Fruit fly (Drosophila melanogaster) S2 (cell line): ENCODE measurements around the gene Decay.

ENCODE experiments used
- CG8478 ChIP-seq: fragments of >200 bp; optimal IDR thresholded peaks from 2 replicates; lab custom pipeline; 2018
- CTCF ChIP-seq, 2 experiments: fragments of >200 bp; optimal IDR thresholded peaks; 2 replicates each; lab custom pipeline; 2018

DNA sequence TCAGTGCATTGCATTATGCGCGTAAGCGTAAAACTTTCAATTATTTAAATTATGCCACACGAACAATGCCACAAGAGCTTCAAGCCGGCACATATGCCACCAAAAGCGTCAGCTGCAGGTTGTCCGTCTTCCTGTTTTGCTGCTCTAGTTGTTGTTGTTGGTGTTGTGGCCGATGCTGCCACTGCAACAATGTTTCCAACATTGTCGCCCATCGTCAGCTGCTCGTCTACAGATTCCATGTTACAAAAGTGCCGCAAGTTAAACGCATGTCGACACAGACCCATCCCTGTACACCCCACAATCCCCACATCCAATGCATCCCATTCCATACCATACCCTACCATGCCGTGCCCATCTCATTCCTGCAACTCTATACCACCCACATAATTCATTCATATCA, 40.4 kb upstream of the Decay start:
- TF ChIP-seq CG8478 (lab: Kevin White, UChicago), result no peak
- no peak for TF ChIP-seq CTCF (optimal IDR thresholded peaks at IDR 0.05; lab: Kevin White, UChicago)
